Worm (Caenorhabditis elegans) whole organism, mixed stage, embryonic: Measurements from ENCODE around the gene T24D3.2.

Experiments used
- M03D4.4 ChIP-seq: sonication (generic microtip); optimal IDR thresholded peaks from 2 replicates; lab custom pipeline; 2017; ENCODE audit warnings: mild to moderate bottlenecking, missing genetic modification characterization, missing compliant biosample characterization
- ceh-39 ChIP-seq: fragments of 150-350 bp; optimal IDR thresholded peaks from 2 replicates; lab custom pipeline; 2014; ENCODE audit warnings: missing biosample characterization, missing genetic modification characterization
- ceh-43 ChIP-seq: fragments of 200-800 bp; sonication (Bioruptor generic); optimal IDR thresholded peaks from 2 replicates; lab custom pipeline; 2018; ENCODE audit warnings: mild to moderate bottlenecking, missing genetic modification characterization, moderate library complexity, missing compliant biosample characterization
- ceh-83 ChIP-seq: fragments of 200-800 bp; sonication (Bioruptor generic); optimal IDR thresholded peaks from 2 replicates; lab custom pipeline; 2018; ENCODE audit warnings: mild to moderate bottlenecking, missing genetic modification characterization, missing compliant biosample characterization
- cnd-1 ChIP-seq: fragments of 200-800 bp; sonication (Bioruptor generic); optimal IDR thresholded peaks from 2 replicates; lab custom pipeline; 2018; ENCODE audit warnings: mild to moderate bottlenecking, missing genetic modification characterization, missing compliant biosample characterization
- drap-1 ChIP-seq: fragments of 200-800 bp; sonication (Bioruptor generic); optimal IDR thresholded peaks from 3 replicates; lab custom pipeline; 2018; ENCODE audit warnings: mild to moderate bottlenecking, missing genetic modification characterization, missing compliant biosample characterization
- elt-1 ChIP-seq: sonication (generic microtip); optimal IDR thresholded peaks from 2 replicates; lab custom pipeline; 2017; ENCODE audit warnings: missing genetic modification characterization, mild to moderate bottlenecking, missing compliant biosample characterization, antibody characterized with exemption, moderate library complexity, borderline replicate concordance; ENCODE audit not compliant: insufficient read depth
- elt-3 ChIP-seq: fragments of 150-350 bp; optimal IDR thresholded peaks from 2 replicates; lab custom pipeline; 2014; ENCODE audit warnings: missing biosample characterization, missing genetic modification characterization
- flh-1 ChIP-seq: fragments of 200-800 bp; sonication (Bioruptor generic); optimal IDR thresholded peaks from 2 replicates; lab custom pipeline; 2018; ENCODE audit warnings: mild to moderate bottlenecking, missing genetic modification characterization, moderate library complexity, missing compliant biosample characterization
- ham-2 ChIP-seq: fragments of 200-800 bp; sonication (Bioruptor generic); optimal IDR thresholded peaks from 2 replicates; lab custom pipeline; 2018; ENCODE audit warnings: mild to moderate bottlenecking, missing genetic modification characterization, missing compliant biosample characterization
- hlh-1 ChIP-seq: fragments of 150-350 bp; optimal IDR thresholded peaks from 2 replicates; lab custom pipeline; 2014; ENCODE audit warnings: missing biosample characterization, missing genetic modification reagents, missing genetic modification characterization
- lin-13 ChIP-seq: fragments of 150-350 bp; optimal IDR thresholded peaks from 2 replicates; lab custom pipeline; 2014; ENCODE audit warnings: missing biosample characterization, missing genetic modification characterization
- lin-32 ChIP-seq: fragments of 200-800 bp; sonication (Bioruptor generic); optimal IDR thresholded peaks from 2 replicates; lab custom pipeline; 2018; ENCODE audit warnings: mild to moderate bottlenecking, missing genetic modification characterization, missing compliant biosample characterization
- lsy-2 ChIP-seq: fragments of 150-350 bp; optimal IDR thresholded peaks from 2 replicates; lab custom pipeline; 2014; ENCODE audit warnings: missing biosample characterization, missing genetic modification characterization
- mab-5 ChIP-seq: fragments of 150-350 bp; optimal IDR thresholded peaks from 2 replicates; lab custom pipeline; 2014; ENCODE audit warnings: missing biosample characterization, missing genetic modification characterization
- mep-1 ChIP-seq: fragments of 150-350 bp; optimal IDR thresholded peaks from 2 replicates; lab custom pipeline; 2017; ENCODE audit warnings: missing biosample characterization, missing genetic modification reagents, missing genetic modification characterization, inconsistent platforms
- nhr-12 ChIP-seq: fragments of 150-350 bp; optimal IDR thresholded peaks from 2 replicates; lab custom pipeline; 2014; ENCODE audit warnings: missing biosample characterization, missing genetic modification characterization
- nhr-2 ChIP-seq: fragments of 150-350 bp; optimal IDR thresholded peaks from 2 replicates; lab custom pipeline; 2014; ENCODE audit warnings: missing biosample characterization, missing genetic modification characterization
- nhr-237 ChIP-seq: fragments of 150-350 bp; optimal IDR thresholded peaks from 2 replicates; lab custom pipeline; 2014; ENCODE audit warnings: missing biosample characterization, missing genetic modification characterization
- nhr-28 ChIP-seq: fragments of 150-350 bp; optimal IDR thresholded peaks from 2 replicates; lab custom pipeline; 2014; ENCODE audit warnings: missing biosample characterization, missing genetic modification characterization
- nhr-76 ChIP-seq: sonication (generic microtip); optimal IDR thresholded peaks from 2 replicates; lab custom pipeline; 2017; ENCODE audit warnings: missing biosample characterization, missing genetic modification characterization
- pha-4 ChIP-seq: fragments of 150-350 bp; optimal IDR thresholded peaks from 2 replicates; lab custom pipeline; 2018; ENCODE audit warnings: missing biosample characterization, missing genetic modification reagents, missing genetic modification characterization
- snpc-4 ChIP-seq: fragments of 150-350 bp; optimal IDR thresholded peaks from 2 replicates; lab custom pipeline; 2014; ENCODE audit warnings: missing biosample characterization, missing genetic modification characterization
- tbx-8 ChIP-seq: fragments of 200-800 bp; sonication (Bioruptor generic); optimal IDR thresholded peaks from 2 replicates; lab custom pipeline; 2018; ENCODE audit warnings: mild to moderate bottlenecking, missing genetic modification characterization, moderate library complexity, missing compliant biosample characterization
- unc-120 ChIP-seq: sonication (generic microtip); optimal IDR thresholded peaks from 2 replicates; lab custom pipeline; 2017; ENCODE audit warnings: missing genetic modification characterization, missing compliant biosample characterization; ENCODE audit not compliant: poor library complexity, severe bottlenecking
- unc-39 ChIP-seq: fragments of 150-350 bp; optimal IDR thresholded peaks from 2 replicates; lab custom pipeline; 2014; ENCODE audit warnings: missing biosample characterization, missing genetic modification characterization
- unc-62 ChIP-seq: fragments of 150-350 bp; optimal IDR thresholded peaks from 2 replicates; lab custom pipeline; 2014; ENCODE audit warnings: missing biosample characterization, missing genetic modification reagents, missing genetic modification characterization
- zip-8 ChIP-seq: fragments of 150-350 bp; optimal IDR thresholded peaks from 2 replicates; lab custom pipeline; 2014; ENCODE audit warnings: missing biosample characterization, missing genetic modification characterization
- ztf-11 ChIP-seq: fragments of 150-350 bp; optimal IDR thresholded peaks from 2 replicates; lab custom pipeline; 2014; ENCODE audit warnings: missing biosample characterization, missing genetic modification characterization

Gene T24D3.2

DNA sequence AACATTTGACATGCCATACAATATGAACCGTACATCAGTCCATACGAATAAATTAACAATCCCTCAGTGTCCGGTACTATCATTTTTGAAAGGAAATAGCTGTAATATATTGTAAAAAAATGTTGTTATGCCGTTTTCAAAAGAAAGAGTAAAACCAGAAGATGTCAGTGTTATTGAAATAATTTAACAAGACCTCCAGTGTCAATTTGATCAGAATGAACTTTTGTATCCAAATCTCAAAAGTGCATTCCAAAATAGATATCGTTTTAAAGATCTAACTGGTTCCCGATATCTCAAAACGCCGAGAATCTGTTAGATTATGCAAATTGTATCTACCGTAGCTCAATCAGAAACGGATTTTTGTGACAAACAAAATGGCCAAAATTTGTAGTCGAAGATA lies 36.0 kb downstream of the T24D3.2 start, which contains the start of gene odr-7:
Gene odr-7, minus strand, starts transcription at position 101 of the 400 bp plus-strand sequence.
- no peak for TF ChIP-seq ceh-43 (GFP tag; lab: Kevin White, UChicago)
- TF ChIP-seq zip-8 (tag; lab: Kevin White, UChicago), result no peak
- TF ChIP-seq tbx-8 (GFP tag; lab: Kevin White, UChicago), result no peak
- TF ChIP-seq drap-1 (GFP tag; lab: Kevin White, UChicago), result no peak
- no peak for TF ChIP-seq ztf-11
- no peak for TF ChIP-seq mab-5 (tag; lab: Kevin White, UChicago)
- no peak for TF ChIP-seq elt-3
- no peak for TF ChIP-seq nhr-237
- TF ChIP-seq lin-32 (GFP tag; lab: Kevin White, UChicago), result no peak
- no peak for TF ChIP-seq unc-39 (tag; lab: Kevin White, UChicago)
- TF ChIP-seq lin-13, result no peak
- TF ChIP-seq ceh-83, result no peak
- no peak for TF ChIP-seq mep-1 (tag; lab: Kevin White, UChicago)
- no peak for TF ChIP-seq cnd-1 (tag; lab: Kevin White, UChicago)
- no peak for TF ChIP-seq unc-62 (GFP tag; lab: Kevin White, UChicago)
- no peak for TF ChIP-seq ham-2 (GFP tag; lab: Kevin White, UChicago)
- TF ChIP-seq snpc-4 (tag; lab: Kevin White, UChicago), result no peak

DNA sequence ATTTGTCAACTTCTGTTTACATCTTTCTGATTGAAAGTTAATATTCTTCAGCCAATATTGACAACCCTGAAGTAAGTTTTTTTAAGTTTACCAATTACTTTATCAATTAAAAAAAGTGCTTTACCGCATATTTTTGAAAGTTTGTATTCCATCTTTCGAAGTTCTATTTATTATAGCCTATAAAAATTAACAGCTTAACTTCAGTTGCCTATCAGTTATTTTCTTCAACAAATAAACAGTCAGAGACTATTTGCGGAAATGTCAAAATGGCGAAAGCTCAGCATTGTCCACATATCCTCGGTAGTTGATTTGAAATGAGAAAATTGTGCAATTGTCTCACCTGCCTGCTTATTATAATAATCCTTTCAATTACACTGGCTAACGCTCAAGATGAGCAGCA lies 38.0 kb downstream of the T24D3.2 start, which contains the start of gene T18D3.5:
Gene T18D3.5, plus strand, starts transcription at position 301 of the 400 bp plus-strand sequence.
- TF ChIP-seq lin-32 (GFP tag; lab: Kevin White, UChicago), result no peak

DNA sequence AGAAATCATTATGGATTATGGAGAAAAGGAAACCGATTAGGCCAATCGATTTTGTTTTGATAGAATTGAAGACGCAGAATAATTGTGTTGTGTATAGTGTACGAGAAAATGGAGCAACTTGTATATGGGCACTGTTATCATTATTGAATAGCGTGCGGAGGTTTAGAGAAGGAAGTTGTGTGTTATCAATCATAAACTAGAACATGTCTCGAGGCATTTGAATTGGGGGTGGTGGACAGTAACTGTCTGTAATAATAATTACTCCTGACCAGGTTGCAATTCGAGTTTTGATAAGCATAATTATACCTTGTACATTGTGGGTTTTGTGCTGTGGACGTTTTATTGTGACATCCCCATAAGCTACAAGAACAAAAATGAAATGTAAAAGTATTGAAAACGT lies 41.2 kb downstream of the T24D3.2 start, which contains the start of gene cdf-2:
Gene cdf-2, minus strand, starts transcription at position 149 of the 400 bp plus-strand sequence.
- TF ChIP-seq cnd-1 (tag; lab: Kevin White, UChicago) (no peak), lsy-2 (tag; lab: Kevin White, UChicago) (no peak), nhr-28 (tag; lab: Kevin White, UChicago) (no peak), drap-1 (GFP tag; lab: Kevin White, UChicago) (no peak), nhr-76 (no peak), mab-5 (tag; lab: Kevin White, UChicago) (no peak), nhr-2 (tag; lab: Kevin White, UChicago) (no peak), hlh-1 (tag; lab: Kevin White, UChicago) (no peak), unc-39 (tag; lab: Kevin White, UChicago) (no peak), unc-120 (no peak)
- TF ChIP-seq, all 35 proteins: peak for 0

- TF ChIP-seq nhr-237 (no peak), pha-4 (tag; lab: Kevin White, UChicago) (peak; percentile 17)
Observed at ce11 chrX:12467660-12468111, 42.2 kb downstream of the T24D3.2 start, which contains the start of gene myo-2. myo-2 (plus strand) TSS chrX:12468061.

- TF ChIP-seq nhr-2 (tag; lab: Kevin White, UChicago), result no peak
- no peak for TF ChIP-seq cnd-1 (tag; lab: Kevin White, UChicago)
- no peak for TF ChIP-seq unc-120
- TF ChIP-seq unc-62 (GFP tag; lab: Kevin White, UChicago), result no peak
- TF ChIP-seq M03D4.4 (tag; lab: Kevin White, UChicago), result no peak
- TF ChIP-seq flh-1 (GFP tag; lab: Kevin White, UChicago), result no peak
- TF ChIP-seq ztf-11, result no peak
- no peak for TF ChIP-seq hlh-1 (tag; lab: Kevin White, UChicago)
- TF ChIP-seq drap-1 (GFP tag; lab: Kevin White, UChicago), result no peak
- no peak for TF ChIP-seq zip-8 (tag; lab: Kevin White, UChicago)
- TF ChIP-seq ceh-83, result no peak
- no peak for TF ChIP-seq unc-39 (tag; lab: Kevin White, UChicago)
- TF ChIP-seq elt-1 (tag; lab: Kevin White, UChicago), result no peak
Observed at ce11 chrX:12469846-12470245, 44.3 kb downstream of the T24D3.2 start.

DNA sequence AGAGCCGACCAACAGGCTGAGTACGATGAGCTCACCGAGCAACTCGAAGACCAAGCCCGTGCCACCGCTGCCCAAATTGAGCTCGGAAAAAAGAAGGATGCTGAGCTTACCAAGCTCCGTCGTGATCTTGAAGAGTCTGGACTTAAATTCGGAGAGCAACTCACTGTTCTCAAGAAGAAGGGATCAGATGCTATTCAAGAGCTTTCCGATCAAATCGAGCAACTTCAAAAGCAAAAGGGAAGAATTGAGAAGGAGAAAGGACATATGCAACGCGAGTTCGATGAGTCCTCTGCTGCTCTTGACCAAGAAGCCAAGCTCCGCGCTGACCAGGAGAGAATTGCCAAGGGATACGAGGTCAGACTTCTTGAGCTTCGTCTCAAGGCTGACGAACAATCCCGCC lies 46.7 kb downstream of the T24D3.2 start:
- TF ChIP-seq mep-1 (tag; lab: Kevin White, UChicago), result no peak
- no peak for TF ChIP-seq zip-8 (tag; lab: Kevin White, UChicago)
- TF ChIP-seq ceh-39 (tag; lab: Kevin White, UChicago), result no peak
- TF ChIP-seq nhr-12 (tag; lab: Kevin White, UChicago), result no peak
- TF ChIP-seq ham-2 (GFP tag; lab: Kevin White, UChicago), result no peak
- TF ChIP-seq unc-39 (tag; lab: Kevin White, UChicago), result no peak
- TF ChIP-seq, all 35 proteins: peak for 0
